Fruit fly (Drosophila melanogaster) whole organism, embryonic: ENCODE data around the gene CG12945.

Source experiments
- Antp ChIP-seq: fragments of 200-800 bp; sonication (Bioruptor generic); optimal IDR thresholded peaks from 3 replicates; lab custom pipeline; 2016; ENCODE audit warnings: missing biosample characterization, missing genetic modification characterization
- Bteb2 ChIP-seq: fragments of 200-800 bp; sonication (Bioruptor generic); optimal IDR thresholded peaks from 2 replicates; lab custom pipeline; 2016; ENCODE audit warnings: missing biosample characterization, missing genetic modification characterization
- CG10321 ChIP-seq: fragments of 200-800 bp; sonication (Bioruptor generic); IDR thresholded peaks from 2 replicates; pipeline ENCODE4 v1.3.6; 2022; ENCODE audit warnings: missing biosample characterization, missing genetic modification characterization
- CG10462 ChIP-seq: fragments of 200-800 bp; sonication (Bioruptor generic); optimal IDR thresholded peaks from 2 replicates; lab custom pipeline; 2016; ENCODE audit warnings: missing biosample characterization, missing genetic modification characterization
- CG11247 ChIP-seq: fragments of 200-800 bp; sonication (Bioruptor generic); IDR thresholded peaks from 2 replicates; pipeline ENCODE4 v1.3.6; 2022; ENCODE audit warnings: missing biosample characterization, missing genetic modification characterization
- CG12155 ChIP-seq: fragments of 200-800 bp; sonication (Bioruptor generic); optimal IDR thresholded peaks from 3 replicates; lab custom pipeline; 2016; ENCODE audit warnings: missing biosample characterization, missing genetic modification characterization
- CG13424 ChIP-seq: fragments of 200-800 bp; sonication (Bioruptor generic); optimal IDR thresholded peaks from 2 replicates; lab custom pipeline; 2019; ENCODE audit warnings: missing biosample characterization, mild to moderate bottlenecking, missing genetic modification characterization, moderate library complexity
- CG14667 ChIP-seq: fragments of 200-800 bp; sonication (Bioruptor generic); IDR thresholded peaks from 2 replicates; pipeline ENCODE4 v1.3.6; 2022; ENCODE audit warnings: missing biosample characterization, missing genetic modification characterization
- CG14860 ChIP-seq: fragments of 200-800 bp; sonication (Bioruptor generic); IDR thresholded peaks from 3 replicates; pipeline ENCODE4 v1.3.6; 2022; ENCODE audit warnings: missing biosample characterization, missing genetic modification characterization; ENCODE audit not compliant: partially characterized antibody
- CG14965 ChIP-seq: fragments of 200-800 bp; sonication (Bioruptor generic); optimal IDR thresholded peaks from 2 replicates; lab custom pipeline; 2016; ENCODE audit warnings: missing biosample characterization, missing genetic modification characterization, borderline replicate concordance
- CG1647 ChIP-seq: fragments of 200-800 bp; sonication (Bioruptor generic); optimal IDR thresholded peaks from 3 replicates; lab custom pipeline; 2016; ENCODE audit warnings: missing biosample characterization, missing genetic modification characterization
- CG17186 ChIP-seq: fragments of 200-800 bp; sonication (Bioruptor generic); optimal IDR thresholded peaks from 3 replicates; lab custom pipeline; 2017; ENCODE audit warnings: missing biosample characterization, missing genetic modification reagents, missing genetic modification characterization
- CG18011 ChIP-seq: fragments of 200-800 bp; sonication (Bioruptor generic); optimal IDR thresholded peaks from 2 replicates; lab custom pipeline; 2017; ENCODE audit warnings: missing biosample characterization, missing genetic modification characterization, mild to moderate bottlenecking, moderate library complexity, missing genotype
- CG34422 ChIP-seq: fragments of 200-800 bp; sonication (Bioruptor generic); IDR thresholded peaks from 3 replicates; pipeline ENCODE4 v1.3.6; 2022; ENCODE audit warnings: missing biosample characterization, missing genetic modification characterization
- CG3838 ChIP-seq: fragments of 200-800 bp; sonication (Bioruptor generic); optimal IDR thresholded peaks from 3 replicates; lab custom pipeline; 2016; ENCODE audit warnings: missing biosample characterization, missing genetic modification characterization
- CG5953 ChIP-seq: fragments of 200-800 bp; sonication (Bioruptor generic); IDR thresholded peaks from 2 replicates; pipeline ENCODE4 v1.3.6; 2022; ENCODE audit warnings: missing biosample characterization, missing genetic modification characterization
- CG6254 ChIP-seq: fragments of 200-800 bp; sonication (Bioruptor generic); optimal IDR thresholded peaks from 3 replicates; lab custom pipeline; 2017; ENCODE audit warnings: mild to moderate bottlenecking, missing biosample characterization, missing genetic modification reagents, missing genetic modification characterization
- CG6272 ChIP-seq: fragments of 200-800 bp; sonication (Bioruptor generic); IDR thresholded peaks from 2 replicates; pipeline ENCODE4 v1.3.6; 2022; ENCODE audit warnings: missing biosample characterization, missing genetic modification characterization
- CG6689 ChIP-seq: fragments of 200-800 bp; sonication (Bioruptor generic); IDR thresholded peaks from 2 replicates; pipeline ENCODE4 v1.3.6; 2022; ENCODE audit warnings: missing biosample characterization, missing genetic modification characterization
- CG7556 ChIP-seq: fragments of 200-800 bp; sonication (Bioruptor generic); optimal IDR thresholded peaks from 2 replicates; lab custom pipeline; 2017; ENCODE audit warnings: missing biosample characterization, mild to moderate bottlenecking, missing genetic modification characterization
- CG7963 ChIP-seq: fragments of 200-800 bp; sonication (Bioruptor generic); IDR thresholded peaks from 3 replicates; pipeline ENCODE4 v1.3.6; 2022; ENCODE audit warnings: missing biosample characterization, missing genetic modification characterization; ENCODE audit not compliant: partially characterized antibody
- CG8944 ChIP-seq: fragments of 200-800 bp; sonication (Bioruptor generic); optimal IDR thresholded peaks from 3 replicates; lab custom pipeline; 2016; ENCODE audit warnings: missing biosample characterization, missing genetic modification characterization
- CkIIα-i1 ChIP-seq: fragments of 200-800 bp; sonication (Bioruptor generic); IDR thresholded peaks from 2 replicates; pipeline ENCODE4 v1.3.6; 2022; ENCODE audit warnings: missing biosample characterization, missing genetic modification characterization
- Doc2 ChIP-seq: fragments of 200-800 bp; sonication (Bioruptor generic); IDR thresholded peaks from 2 replicates; pipeline ENCODE4 v1.3.6; 2022; ENCODE audit warnings: missing biosample characterization, missing genetic modification characterization
- Doc3 ChIP-seq: fragments of 200-800 bp; sonication (Bioruptor generic); IDR thresholded peaks from 3 replicates; pipeline ENCODE4 v1.3.6; 2022; ENCODE audit warnings: missing biosample characterization, missing genetic modification characterization; ENCODE audit not compliant: partially characterized antibody
- Gsc ChIP-seq: fragments of 200-800 bp; sonication (Bioruptor generic); IDR thresholded peaks from 2 replicates; pipeline ENCODE4 v1.3.6; 2022; ENCODE audit warnings: missing biosample characterization, missing genetic modification characterization
- HLH3B ChIP-seq: fragments of 200-800 bp; sonication (Bioruptor generic); IDR thresholded peaks from 2 replicates; pipeline ENCODE4 v1.3.6; 2022; ENCODE audit warnings: missing biosample characterization, missing genetic modification characterization
- Hr3 ChIP-seq: fragments of 200-800 bp; sonication (Bioruptor generic); optimal IDR thresholded peaks from 3 replicates; lab custom pipeline; 2016; ENCODE audit warnings: missing biosample characterization, missing genetic modification characterization
- Jarid2 ChIP-seq: fragments of 200-800 bp; sonication (Bioruptor generic); optimal IDR thresholded peaks from 3 replicates; lab custom pipeline; 2017; ENCODE audit warnings: mild to moderate bottlenecking, missing biosample characterization, missing genetic modification reagents, missing genetic modification characterization
- Mad ChIP-seq: fragments of 200-800 bp; sonication (Bioruptor generic); optimal IDR thresholded peaks from 2 replicates; lab custom pipeline; 2016; ENCODE audit warnings: missing biosample characterization, missing genetic modification characterization
- Poxn ChIP-seq: fragments of 200-800 bp; sonication (Bioruptor generic); IDR thresholded peaks from 2 replicates; pipeline ENCODE4 v1.3.6; 2022; ENCODE audit warnings: missing biosample characterization, missing genetic modification characterization
- Sin3A ChIP-seq: fragments of >200 bp; optimal IDR thresholded peaks from 2 replicates; lab custom pipeline; 2018
- Spps ChIP-seq: fragments of 200-800 bp; sonication (Bioruptor generic); optimal IDR thresholded peaks from 2 replicates; lab custom pipeline; 2018; ENCODE audit warnings: missing biosample characterization, mild to moderate bottlenecking, missing genetic modification characterization
- Tbp ChIP-seq: fragments of >200 bp; optimal IDR thresholded peaks from 2 replicates; lab custom pipeline; 2018; ENCODE audit warnings: missing biosample characterization, missing genetic modification characterization
- Usf ChIP-seq: fragments of 200-800 bp; sonication (Bioruptor generic); optimal IDR thresholded peaks from 2 replicates; lab custom pipeline; 2017; ENCODE audit warnings: missing genotype, missing biosample characterization, missing genetic modification characterization
- ash1 ChIP-seq: fragments of 200-800 bp; sonication (Bioruptor generic); optimal IDR thresholded peaks from 2 replicates; lab custom pipeline; 2018; ENCODE audit warnings: missing biosample characterization, mild to moderate bottlenecking, missing genetic modification characterization
- ato ChIP-seq: fragments of 200-800 bp; sonication (Bioruptor generic); IDR thresholded peaks from 2 replicates; pipeline ENCODE4 v1.3.6; 2022; ENCODE audit warnings: missing biosample characterization, missing genetic modification characterization; ENCODE audit not compliant: partially characterized antibody
- bsh ChIP-seq, 2 experiments: fragments of 200-800 bp; sonication (Bioruptor generic); optimal IDR thresholded peaks; 2 replicates each; lab custom pipeline; 2017 to 2018; ENCODE audit warnings: mild to moderate bottlenecking in 2 of 2, missing biosample characterization in 2 of 2, missing genetic modification characterization in 2 of 2, moderate library complexity in 1 of 2
- chif ChIP-seq, 2 experiments: fragments of 200-800 bp; sonication (Bioruptor generic); optimal IDR thresholded peaks; 3 replicates each; lab custom pipeline; 2016; ENCODE audit warnings: missing biosample characterization in 2 of 2, missing genetic modification characterization in 2 of 2
- chinmo ChIP-seq: fragments of 200-800 bp; sonication (Bioruptor generic); IDR thresholded peaks from 4 replicates; pipeline ENCODE4 v1.3.6; 2022; ENCODE audit warnings: missing biosample characterization, missing genetic modification characterization; ENCODE audit not compliant: partially characterized antibody
- crol ChIP-seq: fragments of 200-800 bp; sonication (Bioruptor generic); IDR thresholded peaks from 2 replicates; pipeline ENCODE4 v1.3.6; 2022; ENCODE audit warnings: missing biosample characterization, missing genetic modification characterization
- danr ChIP-seq: fragments of 200-800 bp; sonication (Bioruptor generic); IDR thresholded peaks from 2 replicates; pipeline ENCODE4 v1.3.6; 2022; ENCODE audit warnings: missing biosample characterization, missing genetic modification characterization
- ind ChIP-seq: fragments of 200-800 bp; sonication (Bioruptor generic); optimal IDR thresholded peaks from 3 replicates; lab custom pipeline; 2016; ENCODE audit warnings: missing biosample characterization, missing genetic modification characterization
- klu ChIP-seq: fragments of 200-800 bp; sonication (Bioruptor generic); IDR thresholded peaks from 2 replicates; pipeline ENCODE4 v1.3.6; 2022; ENCODE audit warnings: missing biosample characterization, missing genetic modification characterization
- mld ChIP-seq: fragments of 200-800 bp; sonication (Bioruptor generic); IDR thresholded peaks from 3 replicates; pipeline ENCODE4 v1.3.6; 2022; ENCODE audit warnings: missing biosample characterization, missing genetic modification characterization; ENCODE audit not compliant: partially characterized antibody
- psq ChIP-seq: fragments of 200-800 bp; sonication (Bioruptor generic); optimal IDR thresholded peaks from 2 replicates; lab custom pipeline; 2017; ENCODE audit warnings: missing biosample characterization, missing genetic modification characterization
- rib ChIP-seq: fragments of 200-800 bp; sonication (Bioruptor generic); IDR thresholded peaks from 2 replicates; pipeline ENCODE4 v1.3.6; 2022; ENCODE audit warnings: missing biosample characterization, missing genetic modification characterization
- sens ChIP-seq: fragments of 200-800 bp; sonication (Bioruptor generic); peaks from one replicate; lab custom pipeline; 2016; ENCODE audit warnings: missing biosample characterization, missing genetic modification characterization
- tll ChIP-seq, 2 experiments: fragments of 200-800 bp in 1 of 2; fragments of >200 bp in 1 of 2; sonication (Bioruptor generic) in 1 of 2; optimal IDR thresholded peaks; 2 replicates each; lab custom pipeline; 2017 to 2019; ENCODE audit warnings: missing biosample characterization in 2 of 2, missing genetic modification characterization in 2 of 2, mild to moderate bottlenecking in 1 of 2, moderate library complexity in 1 of 2
- wdn ChIP-seq: fragments of 200-800 bp; sonication (Bioruptor generic); IDR thresholded peaks from 2 replicates; pipeline ENCODE4 v1.3.6; 2022; ENCODE audit warnings: missing biosample characterization, missing genetic modification characterization
- zf30C ChIP-seq: fragments of 200-800 bp; sonication (Bioruptor generic); optimal IDR thresholded peaks from 3 replicates; lab custom pipeline; 2018; ENCODE audit warnings: missing biosample characterization, mild to moderate bottlenecking, missing genetic modification characterization

Gene CG12945

dm6 chr3R:9777941-9778360, 13.1 kb downstream of the CG12945 start, which contains the start of gene RpS29 (continued):
- no peak for TF ChIP-seq tll (GFP tag; optimal IDR thresholded peaks at IDR 0.05; lab: Kevin White, UChicago)
- peak; percentile 89 for TF ChIP-seq CG34422 (GFP tag; lab: Robert Waterston, UW)
- 0 out of 2 replicates have a peak, but pooled peaks have one; percentile 28 for TF ChIP-seq danr
- no peak for TF ChIP-seq crol (GFP tag; lab: Robert Waterston, UW)
- TF ChIP-seq Poxn (GFP tag; lab: Robert Waterston, UW), result peak; percentile 60; the same call in 1 of the 2 replicates
- TF ChIP-seq CG17186 (GFP tag; lab: Kevin White, UChicago), result peak; percentile 90
- TF ChIP-seq chif (GFP tag; optimal IDR thresholded peaks at IDR 0.05; lab: Kevin White, UChicago), result peak; percentile 57 to 70
- peak; percentile 46 to 49 for TF ChIP-seq bsh (GFP tag; optimal IDR thresholded peaks at IDR 0.05; lab: Kevin White, UChicago)
- TF ChIP-seq CkIIα-i1, result 0 out of 2 replicates have a peak, but pooled peaks have one; percentile 33
- TF ChIP-seq psq (GFP tag; lab: Kevin White, UChicago), result peak; percentile 50
- peak; percentile 73 for TF ChIP-seq HLH3B (GFP tag; lab: Robert Waterston, UW)
- peak; percentile 54; the same call in 1 of the 2 replicates for TF ChIP-seq CG14667 (GFP tag; lab: Robert Waterston, UW)
- TF ChIP-seq CG6272 (GFP tag; lab: Robert Waterston, UW), result peak; percentile 83
- no peak for TF ChIP-seq CG10462 (GFP tag; lab: Kevin White, UChicago)
- peak; percentile 76 for TF ChIP-seq Bteb2
- TF ChIP-seq Mad (GFP tag; lab: Kevin White, UChicago), result peak; percentile 85
- peak; percentile 75 for TF ChIP-seq CG18011 (GFP tag; lab: Kevin White, UChicago)
- no peak for TF ChIP-seq CG6254
- peak; percentile 45 for TF ChIP-seq CG7556
- TF ChIP-seq Doc3, result peak; percentile 85
- TF ChIP-seq Doc2 (GFP tag; lab: Robert Waterston, UW), result no peak
- peak; percentile 56; the same call in 1 of the 2 replicates for TF ChIP-seq wdn (GFP tag; lab: Robert Waterston, UW)
- peak; percentile 54; the same call in 1 of the 2 replicates for TF ChIP-seq CG10321 (GFP tag; lab: Robert Waterston, UW)
- TF ChIP-seq Sin3A (lab: Kevin White, UChicago), result peak; percentile 87
- TF ChIP-seq CG1647 (GFP tag; lab: Kevin White, UChicago), result peak; percentile 84
- TF ChIP-seq rib (GFP tag; lab: Robert Waterston, UW), result peak; percentile 52; the same call in 1 of the 2 replicates
- peak; percentile 57 for TF ChIP-seq zf30C (GFP tag; lab: Kevin White, UChicago)
- peak; percentile 63 for TF ChIP-seq Jarid2 (GFP tag; lab: Kevin White, UChicago)
- TF ChIP-seq CG3838 (GFP tag; lab: Kevin White, UChicago), result no peak
- peak; percentile 84 for TF ChIP-seq CG8944 (GFP tag; lab: Kevin White, UChicago)
- TF ChIP-seq CG14860 (GFP tag; lab: Robert Waterston, UW), result peak; percentile 79
- TF ChIP-seq CG7963, result peak; percentile 79
- peak; percentile 50 for TF ChIP-seq Hr3
- peak; percentile 61 for TF ChIP-seq Tbp (GFP tag; lab: Kevin White, UChicago)
- peak; percentile 95 for TF ChIP-seq sens
- peak; percentile 29 for TF ChIP-seq Spps
- TF ChIP-seq klu (GFP tag; lab: Robert Waterston, UW), result peak; percentile 31; the same call in 1 of the 2 replicates
- peak; percentile 60 for TF ChIP-seq CG5953 (GFP tag; lab: Robert Waterston, UW)
- TF ChIP-seq CG11247 (GFP tag; lab: Robert Waterston, UW), result peak; percentile 84
- TF ChIP-seq ash1 (GFP tag; lab: Kevin White, UChicago), result peak; percentile 89
- TF ChIP-seq ind (GFP tag; lab: Kevin White, UChicago), result peak; percentile 83
- TF ChIP-seq CG12155, result peak; percentile 97
- peak; percentile 28; the same call in 1 of the 2 replicates for TF ChIP-seq CG6689
- peak; percentile 81 for TF ChIP-seq mld (GFP tag; lab: Robert Waterston, UW)
- TF ChIP-seq Antp (GFP tag; lab: Kevin White, UChicago), result peak; percentile 91
- no peak for TF ChIP-seq Gsc
- peak; percentile 92 for TF ChIP-seq chinmo
- TF ChIP-seq Usf, result peak; percentile 58
- peak; percentile 88 for TF ChIP-seq ato (GFP tag; lab: Robert Waterston, UW)
- TF ChIP-seq CG13424, result peak; percentile 62
- peak; percentile 21 for TF ChIP-seq CG14965 (GFP tag; lab: Kevin White, UChicago)
